Worm (Caenorhabditis elegans): Measurements from ENCODE around the gene F38B7.3.

DNA sequence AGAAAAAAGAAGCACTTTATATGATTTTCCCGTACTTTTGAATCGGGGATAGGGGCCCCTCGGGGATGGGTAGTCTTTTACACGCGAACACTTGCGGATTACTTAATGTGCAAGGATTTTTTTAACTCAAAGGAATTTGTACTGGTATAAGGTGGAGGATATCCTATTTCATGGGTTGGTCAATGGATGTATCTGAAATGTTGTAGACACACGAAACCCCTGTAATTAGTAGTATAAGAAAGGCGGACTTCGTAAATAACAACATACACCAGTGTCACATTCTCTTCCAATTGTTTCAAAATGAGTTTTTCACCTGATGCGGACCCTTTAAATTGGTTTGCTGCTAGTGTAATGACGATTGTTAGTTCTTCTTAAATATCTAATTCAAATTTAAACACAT is 44.5 kb downstream of the F38B7.3 start, which contains the start of gene srx-80:
- TF ChIP-seq Y48G9A.11 (GFP tag; IDR thresholded peaks at IDR 0.05) (no peak), lin-15B (tag; optimal IDR thresholded peaks at IDR 0.05) (no peak), zag-1 (tag; optimal IDR thresholded peaks at IDR 0.05) (no peak)

All from whole organism, L4 larva.